Fruit fly (Drosophila melanogaster): ENCODE measurements around the gene CG31373.

The CG31373 gene

DNA sequence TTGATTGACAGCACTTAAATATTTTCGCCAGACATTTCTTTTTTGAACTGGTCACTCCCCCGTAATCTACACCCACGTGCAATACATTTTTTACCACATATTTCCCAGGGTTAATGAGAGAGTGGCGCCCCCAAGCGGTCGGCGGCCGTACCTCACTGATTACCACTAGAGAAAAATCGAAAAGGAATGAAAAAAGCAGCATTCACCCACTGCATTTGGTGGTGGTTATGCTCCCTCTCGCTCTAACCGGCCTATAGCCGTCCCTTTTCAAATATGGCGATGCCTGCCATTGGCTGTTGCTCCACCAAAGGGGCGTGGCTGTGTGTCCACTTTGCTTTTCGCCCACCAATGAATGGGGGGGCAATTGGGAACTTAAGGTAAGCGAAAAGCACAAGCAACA is 44.2 kb downstream of the CG31373 start (continued):
- no peak for TF ChIP-seq Dfd (GFP tag; optimal IDR thresholded peaks at IDR 0.05)
- TF ChIP-seq nerfin-2 (GFP tag; IDR thresholded peaks at IDR 0.05; ENCODE audit: partially characterized antibody), result no peak
- peak; percentile 91 for TF ChIP-seq Med (GFP tag)
- no peak for TF ChIP-seq bowl (GFP tag; IDR thresholded peaks at IDR 0.05)
- no peak for TF ChIP-seq trh (GFP tag; optimal IDR thresholded peaks at IDR 0.05)
- no peak for TF ChIP-seq Dbx (GFP tag; IDR thresholded peaks at IDR 0.05)
- TF ChIP-seq ERR (GFP tag; optimal IDR thresholded peaks at IDR 0.05), result no peak
- TF ChIP-seq CG8290 (GFP tag; optimal IDR thresholded peaks at IDR 0.05), result peak; percentile 31
- TF ChIP-seq CG8290 (tag; optimal IDR thresholded peaks at IDR 0.05), result peak in 1 of 2 experiments; percentile 65
- TF ChIP-seq CG34224 (GFP tag; IDR thresholded peaks at IDR 0.05; ENCODE audit: partially characterized antibody), result no peak
- no peak for TF ChIP-seq CG13894 (tag; optimal IDR thresholded peaks at IDR 0.05)
- TF ChIP-seq otp (GFP tag; IDR thresholded peaks at IDR 0.05), result peak; percentile 77; the same call in 2 of the 3 replicates
- no peak for TF ChIP-seq slou (GFP tag; optimal IDR thresholded peaks at IDR 0.05)
- peak; percentile 46 for TF ChIP-seq CG17802 (tag; optimal IDR thresholded peaks at IDR 0.05)
- peak; percentile 41; the same call in 1 of the 2 replicates for TF ChIP-seq CG4360 (GFP tag; IDR thresholded peaks at IDR 0.05)
- TF ChIP-seq insv (GFP tag; optimal IDR thresholded peaks at IDR 0.05), result no peak
- TF ChIP-seq CG10462 (GFP tag; optimal IDR thresholded peaks at IDR 0.05), result no peak
- TF ChIP-seq CG16863 (GFP tag; optimal IDR thresholded peaks at IDR 0.05), result peak; percentile 48
- peak; percentile 49 for TF ChIP-seq CG5953 (GFP tag; IDR thresholded peaks at IDR 0.05)
- TF ChIP-seq sisA (GFP tag; IDR thresholded peaks at IDR 0.05), result no peak
- peak in 1 of 3 experiments; percentile 17 for TF ChIP-seq lola (GFP tag; optimal IDR thresholded peaks at IDR 0.05)
- TF ChIP-seq CG4820 (GFP tag; optimal IDR thresholded peaks at IDR 0.05), result peak; percentile 20
- TF ChIP-seq Pdp1 (GFP tag; optimal IDR thresholded peaks at IDR 0.05), result no peak
- TF ChIP-seq CG12155 (GFP tag; optimal IDR thresholded peaks at IDR 0.05), result no peak
- TF ChIP-seq MBD-R2 (GFP tag; IDR thresholded peaks at IDR 0.05), result no peak; the same call in 1 of the 2 replicates
- TF ChIP-seq Eip74EF (GFP tag; optimal IDR thresholded peaks at IDR 0.05), result no peak
- peak; percentile 41 for TF ChIP-seq dm (GFP tag; optimal IDR thresholded peaks at IDR 0.05)
- TF ChIP-seq pita (GFP tag; optimal IDR thresholded peaks at IDR 0.05), result no peak
- peak; percentile 23 for TF ChIP-seq Hsf (GFP tag; optimal IDR thresholded peaks at IDR 0.05)
- peak; percentile 30 for TF ChIP-seq dmrt11E (tag; optimal IDR thresholded peaks at IDR 0.05)
- no peak for TF ChIP-seq CG2129 (GFP tag; IDR thresholded peaks at IDR 0.05; ENCODE audit: partially characterized antibody)
- TF ChIP-seq br (optimal IDR thresholded peaks at IDR 0.05), result no peak
- peak; percentile 74 for TF ChIP-seq odd (GFP tag; optimal IDR thresholded peaks at IDR 0.05)
- no peak for TF ChIP-seq danr (GFP tag; IDR thresholded peaks at IDR 0.05)
- TF ChIP-seq eyg (GFP tag; optimal IDR thresholded peaks at IDR 0.05), result peak; percentile 15
- TF ChIP-seq rib (GFP tag; IDR thresholded peaks at IDR 0.05), result 0 out of 2 replicates have a peak, but pooled peaks have one; percentile 57
- TF ChIP-seq sob (GFP tag; IDR thresholded peaks at IDR 0.05), result peak; percentile 63
- no peak for TF ChIP-seq pan (optimal IDR thresholded peaks at IDR 0.05)
- TF ChIP-seq pan (GFP tag; optimal IDR thresholded peaks at IDR 0.05 in 1 of 2, IDR thresholded peaks at IDR 0.05 in 1 of 2), result peak in 1 of 2 experiments; percentile 73
- TF ChIP-seq eve (GFP tag; optimal IDR thresholded peaks at IDR 0.05), result peak in 1 of 2 experiments; percentile 77
- TF ChIP-seq Kr (GFP tag; optimal IDR thresholded peaks at IDR 0.05), result no peak
- TF ChIP-seq BEAF-32 (GFP tag; optimal IDR thresholded peaks at IDR 0.05), result no peak
- TF ChIP-seq CG31388 (GFP tag; optimal IDR thresholded peaks at IDR 0.05), result no peak
- TF ChIP-seq Meics (GFP tag; optimal IDR thresholded peaks at IDR 0.05), result peak; percentile 58
- TF ChIP-seq run (tag; optimal IDR thresholded peaks at IDR 0.05), result peak; percentile 16
- peak; percentile 74 for TF ChIP-seq oc (tag; optimal IDR thresholded peaks at IDR 0.05)
- peak; percentile 33 for TF ChIP-seq CG15514 (GFP tag; optimal IDR thresholded peaks at IDR 0.05)
- no peak for TF ChIP-seq vfl (GFP tag; optimal IDR thresholded peaks at IDR 0.05)
- TF ChIP-seq CG18599 (GFP tag; optimal IDR thresholded peaks at IDR 0.05), result peak; percentile 58
- TF ChIP-seq CG3847 (GFP tag; IDR thresholded peaks at IDR 0.05), result peak; percentile 50
- TF ChIP-seq ara (GFP tag; IDR thresholded peaks at IDR 0.05), result peak; percentile 56; the same call in 1 of the 2 replicates

Data from whole organism, embryonic.